Fruit fly (Drosophila melanogaster): ENCODE measurements around the gene Sfp24Bd.

Gene Sfp24Bd

DNA sequence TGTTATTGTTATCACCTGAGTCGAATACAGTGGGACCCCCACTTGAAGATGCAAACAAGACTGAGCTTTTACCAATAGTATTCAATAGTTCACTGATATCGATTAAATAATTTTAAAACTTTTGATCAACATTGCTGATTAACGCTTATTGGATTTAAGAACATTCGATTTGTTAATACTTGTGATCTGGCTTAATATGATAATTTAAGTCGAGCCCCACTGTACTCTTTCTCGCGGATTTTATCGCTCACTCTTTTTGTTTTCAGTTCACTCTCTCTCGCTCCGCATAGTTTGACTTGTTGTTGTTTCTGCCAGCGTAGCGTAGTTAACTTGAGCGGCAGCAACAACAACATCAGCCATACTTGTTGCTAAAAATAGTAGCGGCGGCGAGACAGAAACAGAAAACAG is 13.2 kb downstream of the Sfp24Bd start (continued):
- peak; percentile 99 for TF ChIP-seq CG12071 (GFP tag; optimal IDR thresholded peaks at IDR 0.05)
- peak; percentile 99 for TF ChIP-seq gcm (GFP tag; optimal IDR thresholded peaks at IDR 0.05)
- peak; percentile 96 for TF ChIP-seq NC2α (GFP tag; optimal IDR thresholded peaks at IDR 0.05)
- TF ChIP-seq CG14441 (GFP tag; IDR thresholded peaks at IDR 0.05), result peak; percentile 97
- peak; percentile 97 for TF ChIP-seq en (GFP tag; optimal IDR thresholded peaks at IDR 0.05)
- TF ChIP-seq YL-1 (GFP tag; optimal IDR thresholded peaks at IDR 0.05), result peak; percentile 91
- TF ChIP-seq NFAT (GFP tag; IDR thresholded peaks at IDR 0.05), result peak; percentile 98
- peak; percentile 97 for TF ChIP-seq CG9215 (GFP tag; IDR thresholded peaks at IDR 0.05)
- peak; percentile 89 for TF ChIP-seq CG7745 (tag; optimal IDR thresholded peaks at IDR 0.05)
- TF ChIP-seq Bdp1 (GFP tag; optimal IDR thresholded peaks at IDR 0.05), result peak; percentile 91
- peak; percentile 97 for TF ChIP-seq CG16779 (GFP tag; IDR thresholded peaks at IDR 0.05)
- peak in 1 of 2 experiments; percentile 56 for TF ChIP-seq tll (GFP tag; optimal IDR thresholded peaks at IDR 0.05)
- TF ChIP-seq Myb (GFP tag; optimal IDR thresholded peaks at IDR 0.05), result peak; percentile 91
- peak; percentile 98 for TF ChIP-seq BtbVII (GFP tag; optimal IDR thresholded peaks at IDR 0.05)
- TF ChIP-seq Camta (GFP tag; optimal IDR thresholded peaks at IDR 0.05), result peak; percentile 98
- peak; percentile 95 for TF ChIP-seq kay (GFP tag; optimal IDR thresholded peaks at IDR 0.05)
- TF ChIP-seq nmo (GFP tag; optimal IDR thresholded peaks at IDR 0.05), result peak; percentile 98
- TF ChIP-seq CG12155 (GFP tag; optimal IDR thresholded peaks at IDR 0.05), result peak; percentile 98
- TF ChIP-seq CG31224 (GFP tag; IDR thresholded peaks at IDR 0.05), result peak; percentile 95
- peak; percentile 98 for TF ChIP-seq Six4 (GFP tag; optimal IDR thresholded peaks at IDR 0.05)
- no peak; the same call in 1 of the 2 replicates for TF ChIP-seq dan (GFP tag; IDR thresholded peaks at IDR 0.05)
- TF ChIP-seq her (GFP tag; optimal IDR thresholded peaks at IDR 0.05), result peak; percentile 97
- peak; percentile 30 for TF ChIP-seq Dp (GFP tag; optimal IDR thresholded peaks at IDR 0.05)
- TF ChIP-seq tx (GFP tag; optimal IDR thresholded peaks at IDR 0.05), result peak; percentile 98
- TF ChIP-seq HLH3B (GFP tag; IDR thresholded peaks at IDR 0.05), result peak; percentile 98
- TF ChIP-seq pum (GFP tag; optimal IDR thresholded peaks at IDR 0.05), result peak; percentile 98
- peak; percentile 94 for TF ChIP-seq Ravus (GFP tag; IDR thresholded peaks at IDR 0.05)
- peak; percentile 98 for TF ChIP-seq schlank (tag; optimal IDR thresholded peaks at IDR 0.05)
- peak in 1 of 2 experiments; percentile 68 for TF ChIP-seq crp (GFP tag; optimal IDR thresholded peaks at IDR 0.05)
- TF ChIP-seq psq (GFP tag; optimal IDR thresholded peaks at IDR 0.05), result peak; percentile 85
- peak; percentile 86 for TF ChIP-seq CkIIα-i1 (GFP tag; IDR thresholded peaks at IDR 0.05)
- peak; percentile 98 for TF ChIP-seq bcd (GFP tag; optimal IDR thresholded peaks at IDR 0.05)
- TF ChIP-seq CG15073 (GFP tag; optimal IDR thresholded peaks at IDR 0.05), result peak; percentile 85
- TF ChIP-seq Doc3 (GFP tag; IDR thresholded peaks at IDR 0.05; ENCODE audit: partially characterized antibody), result no peak
- peak; percentile 91 for TF ChIP-seq TFAM (GFP tag; optimal IDR thresholded peaks at IDR 0.05)
- TF ChIP-seq sr (GFP tag; IDR thresholded peaks at IDR 0.05), result peak; percentile 86
- TF ChIP-seq inv (GFP tag; IDR thresholded peaks at IDR 0.05; ENCODE audit: partially characterized antibody), result no peak
- peak; percentile 95 for TF ChIP-seq CG31441 (GFP tag; IDR thresholded peaks at IDR 0.05)
- TF ChIP-seq CG3281 (GFP tag; optimal IDR thresholded peaks at IDR 0.05), result peak; percentile 99
- peak; percentile 100 for TF ChIP-seq grau (tag; optimal IDR thresholded peaks at IDR 0.05)
- TF ChIP-seq NC2β (GFP tag; optimal IDR thresholded peaks at IDR 0.05), result peak; percentile 98
- TF ChIP-seq CG10979 (tag; optimal IDR thresholded peaks at IDR 0.05), result peak; percentile 98
- peak; percentile 97 for TF ChIP-seq nau (GFP tag; optimal IDR thresholded peaks at IDR 0.05)
- peak; percentile 99 for TF ChIP-seq CoRest (tag; optimal IDR thresholded peaks at IDR 0.05)
- TF ChIP-seq CG7928 (GFP tag; optimal IDR thresholded peaks at IDR 0.05), result peak; percentile 81
- TF ChIP-seq eve (GFP tag; optimal IDR thresholded peaks at IDR 0.05), result peak in 1 of 2 experiments; percentile 99
- TF ChIP-seq CG13424 (tag; optimal IDR thresholded peaks at IDR 0.05), result peak; percentile 99
- peak; percentile 98 for TF ChIP-seq zfh1 (GFP tag; IDR thresholded peaks at IDR 0.05)
- TF ChIP-seq Chrac-16 (GFP tag; optimal IDR thresholded peaks at IDR 0.05), result peak; percentile 98
- peak; percentile 92 for TF ChIP-seq CG8281 (tag; optimal IDR thresholded peaks at IDR 0.05)
- peak; percentile 96 for TF ChIP-seq maf-S (GFP tag; optimal IDR thresholded peaks at IDR 0.05)
